Worm (Caenorhabditis elegans) whole organism, L3 larva: Measurements from ENCODE around the gene moa-1.
A peak's percentile ranks its signal among the peaks of the same experiment; 100 is the strongest.

Source experiments
- aly-2 ChIP-seq: fragments of 150-350 bp; optimal IDR thresholded peaks from 2 replicates; lab custom pipeline; 2014; ENCODE audit warnings: missing biosample characterization, missing genetic modification characterization
- ama-1 ChIP-seq: fragments of 150-350 bp; optimal IDR thresholded peaks from 2 replicates; lab custom pipeline; 2018
- elt-2 ChIP-seq: sonication (generic microtip); optimal IDR thresholded peaks from 2 replicates; lab custom pipeline; 2016; ENCODE audit warnings: missing genetic modification reagents, mild to moderate bottlenecking, missing genetic modification characterization, missing compliant biosample characterization
- fkh-10 ChIP-seq: sonication (generic microtip); optimal IDR thresholded peaks from 2 replicates; lab custom pipeline; 2017; ENCODE audit warnings: missing biosample characterization, missing genetic modification reagents, missing genetic modification characterization
- fkh-2 ChIP-seq: fragments of 150-350 bp; optimal IDR thresholded peaks from 2 replicates; lab custom pipeline; 2014; ENCODE audit warnings: missing biosample characterization, missing genetic modification reagents, missing genetic modification characterization
- fos-1 ChIP-seq: fragments of 150-350 bp; optimal IDR thresholded peaks from 2 replicates; lab custom pipeline; 2014; ENCODE audit warnings: missing biosample characterization, missing genetic modification characterization
- lin-39 ChIP-seq: fragments of 150-350 bp; optimal IDR thresholded peaks from 2 replicates; lab custom pipeline; 2018; ENCODE audit warnings: missing biosample characterization, missing genetic modification reagents, missing genetic modification characterization
- mml-1 ChIP-seq: fragments of 150-350 bp; sonication (generic microtip); optimal IDR thresholded peaks from 3 replicates; lab custom pipeline; 2014; ENCODE audit warnings: missing biosample characterization, missing genetic modification characterization
- nfya-1 ChIP-seq: sonication (generic microtip); optimal IDR thresholded peaks from 2 replicates; lab custom pipeline; 2017; ENCODE audit warnings: missing genetic modification characterization, mild to moderate bottlenecking, missing compliant biosample characterization, antibody characterized with exemption, moderate library complexity; ENCODE audit not compliant: insufficient read depth
- pqm-1 ChIP-seq: fragments of 150-350 bp; optimal IDR thresholded peaks from 2 replicates; lab custom pipeline; 2017; ENCODE audit warnings: missing biosample characterization, missing genetic modification characterization, inconsistent platforms
- zag-1 ChIP-seq: fragments of 150-350 bp; optimal IDR thresholded peaks from 2 replicates; lab custom pipeline; 2014; ENCODE audit warnings: missing biosample characterization, missing genetic modification characterization

ce11 chrIII:1925048-1925537, 44.6 kb downstream of the moa-1 start:
- TF ChIP-seq aly-2 (tag; lab: Kevin White, UChicago) (peak; percentile 59), mml-1 (no peak), zag-1 (tag; lab: Kevin White, UChicago) (peak; percentile 89), pqm-1 (peak; percentile 97), fos-1 (tag; lab: Kevin White, UChicago) (peak; percentile 87), elt-2 (peak; percentile 97), fkh-10 (GFP tag; lab: Kevin White, UChicago) (peak; percentile 61), nfya-1 (peak; percentile 96), fkh-2 (tag; lab: Kevin White, UChicago) (peak; percentile 3), ama-1 (lab: Kevin White, UChicago) (peak; percentile 56), lin-39 (tag; lab: Kevin White, UChicago) (peak; percentile 94)
